Worm (Caenorhabditis elegans): Measurements from ENCODE around the gene ubc-23.
A peak's percentile ranks its signal among the peaks of the same experiment; 100 is the strongest.

Gene ubc-23

ce11 chrX:8875867-8876266 is 31.8 kb downstream of the ubc-23 start:
- TF ChIP-seq mxl-3 (GFP tag; optimal IDR thresholded peaks at IDR 0.05): peak; percentile 47
- TF ChIP-seq lin-1 (GFP tag; IDR thresholded peaks at IDR 0.05): no peak

- peak; percentile 67; the same call in 1 of the 2 replicates for TF ChIP-seq snpc-1.2 (GFP tag; IDR thresholded peaks at IDR 0.05)
- no peak for TF ChIP-seq duxl-1 (tag; optimal IDR thresholded peaks at IDR 0.05; ENCODE audit: poor library complexity)
- TF ChIP-seq nhr-237 (tag; optimal IDR thresholded peaks at IDR 0.05): no peak
- peak in 1 of 2 experiments; percentile 51; a peak in 1 of 4 replicates for TF ChIP-seq madf-5 (GFP tag; IDR thresholded peaks at IDR 0.05)
- peak; percentile 60; the same call in 1 of the 2 replicates for TF ChIP-seq F26F4.8 (GFP tag; conservative IDR thresholded peaks at IDR 0.05)
- TF ChIP-seq mep-1 (tag; optimal IDR thresholded peaks at IDR 0.05): peak; percentile 3
- TF ChIP-seq hlh-30 (tag; optimal IDR thresholded peaks at IDR 0.05; ENCODE audit: insufficient read depth): peak; percentile 45
- TF ChIP-seq nhr-10 (tag; optimal IDR thresholded peaks at IDR 0.05): no peak
- TF ChIP-seq pha-4 (GFP tag; IDR thresholded peaks at IDR 0.05): peak; percentile 37; the same call in 1 of the 2 replicates
- no peak for TF ChIP-seq pha-4 (tag; optimal IDR thresholded peaks at IDR 0.05)
- TF ChIP-seq hmg-1.1 (GFP tag; IDR thresholded peaks at IDR 0.05): 0 out of 2 replicates have a peak, but pooled peaks have one; percentile 39
- no peak for TF ChIP-seq daf-12 (tag; optimal IDR thresholded peaks at IDR 0.05)
- no peak for TF ChIP-seq tra-1 (GFP tag; IDR thresholded peaks at IDR 0.05)
- no peak for TF ChIP-seq daf-8 (GFP tag; IDR thresholded peaks at IDR 0.05)
- peak; percentile 40 for TF ChIP-seq aha-1 (tag)
- peak; percentile 19 for TF ChIP-seq nhr-6 (tag; optimal IDR thresholded peaks at IDR 0.05)
- TF ChIP-seq daf-16 (GFP tag; optimal IDR thresholded peaks at IDR 0.05): peak in 1 of 2 experiments; percentile 26
- no peak for TF ChIP-seq daf-16 (tag; optimal IDR thresholded peaks at IDR 0.05)
Measured at ce11 chrX:8877162-8877561, 33.1 kb downstream of the ubc-23 start.

- TF ChIP-seq T20F7.1 (GFP tag; optimal IDR thresholded peaks at IDR 0.05) (no peak), dmd-9 (GFP tag; IDR thresholded peaks at IDR 0.05) (no peak), F26F4.8 (GFP tag; conservative IDR thresholded peaks at IDR 0.05) (no peak), madf-5 (GFP tag; IDR thresholded peaks at IDR 0.05) (no peak), lir-3 (tag; optimal IDR thresholded peaks at IDR 0.05) (no peak), lin-39 (tag; optimal IDR thresholded peaks at IDR 0.05) (no peak), lin-38 (GFP tag; IDR thresholded peaks at IDR 0.05) (no peak), Y5F2A.4 (GFP tag; optimal IDR thresholded peaks at IDR 0.05) (no peak), jun-1 (tag; optimal IDR thresholded peaks at IDR 0.05) (no peak), zfp-3 (GFP tag; conservative IDR thresholded peaks at IDR 0.05) (no peak), lin-1 (GFP tag; IDR thresholded peaks at IDR 0.05) (no peak), madf-9 (GFP tag; conservative IDR thresholded peaks at IDR 0.05) (no peak), dpl-1 (GFP tag; optimal IDR thresholded peaks at IDR 0.05) (no peak), daf-19 (GFP tag; conservative IDR thresholded peaks at IDR 0.05) (no peak), arid-1 (GFP tag; conservative IDR thresholded peaks at IDR 0.05) (no peak), fos-1 (tag; optimal IDR thresholded peaks at IDR 0.05) (no peak), Y48G9A.11 (GFP tag; IDR thresholded peaks at IDR 0.05) (no peak), attf-4 (tag; optimal IDR thresholded peaks at IDR 0.05) (no peak), T26A8.4 (GFP tag; IDR thresholded peaks at IDR 0.05) (no peak), zip-2 (tag; optimal IDR thresholded peaks at IDR 0.05) (no peak)
Measured at ce11 chrX:8878709-8879108, 34.6 kb downstream of the ubc-23 start.

- TF ChIP-seq F26F4.8 (GFP tag; conservative IDR thresholded peaks at IDR 0.05) (no peak), unc-62 (GFP tag; optimal IDR thresholded peaks at IDR 0.05 in 1 of 2) (peak in 1 of 2 experiments; percentile 88), unc-62 (tag; optimal IDR thresholded peaks at IDR 0.05) (no peak), cey-2 (tag; optimal IDR thresholded peaks at IDR 0.05; ENCODE audit: borderline replicate concordance, insufficient read depth) (no peak)
Measured at ce11 chrX:8879349-8879748, 35.3 kb downstream of the ubc-23 start, which contains the start of gene C06E2.2. C06E2.2 (plus strand) TSS chrX:8879649.
